Worm (Caenorhabditis elegans) whole organism, L4 larva: Measurements from ENCODE around the gene clr-1.

Source experiments
- aly-2 ChIP-seq: sonication (generic microtip); optimal IDR thresholded peaks from 2 replicates; lab custom pipeline; 2018; ENCODE audit warnings: missing biosample characterization, missing genetic modification characterization
- ceh-44 ChIP-seq: fragments of 200-800 bp; sonication (Bioruptor generic); IDR thresholded peaks from 2 replicates; pipeline ENCODE4 v1.3.6; 2022; ENCODE audit warnings: missing genetic modification reagents, missing genetic modification characterization, missing compliant biosample characterization
- lin-39 ChIP-seq: fragments of 150-350 bp; optimal IDR thresholded peaks from 2 replicates; lab custom pipeline; 2014; ENCODE audit warnings: missing biosample characterization, missing genetic modification reagents, missing genetic modification characterization
- nhr-6 ChIP-seq: fragments of 150-350 bp; optimal IDR thresholded peaks from 2 replicates; lab custom pipeline; 2014; ENCODE audit warnings: missing biosample characterization, missing genetic modification characterization
- sdz-12 ChIP-seq: fragments of 200-800 bp; sonication (Bioruptor generic); optimal IDR thresholded peaks from 2 replicates; lab custom pipeline; 2018; ENCODE audit warnings: mild to moderate bottlenecking, missing genetic modification characterization, missing compliant biosample characterization
- snpc-4 ChIP-seq: fragments of 150-350 bp; optimal IDR thresholded peaks from 2 replicates; lab custom pipeline; 2014; ENCODE audit warnings: missing biosample characterization, missing genetic modification characterization
- ztf-11 ChIP-seq: fragments of 150-350 bp; optimal IDR thresholded peaks from 2 replicates; lab custom pipeline; 2014; ENCODE audit warnings: missing biosample characterization, missing genetic modification characterization
- ztf-7 ChIP-seq: fragments of 150-350 bp; optimal IDR thresholded peaks from 2 replicates; lab custom pipeline; 2014; ENCODE audit warnings: missing biosample characterization, missing genetic modification characterization

DNA sequence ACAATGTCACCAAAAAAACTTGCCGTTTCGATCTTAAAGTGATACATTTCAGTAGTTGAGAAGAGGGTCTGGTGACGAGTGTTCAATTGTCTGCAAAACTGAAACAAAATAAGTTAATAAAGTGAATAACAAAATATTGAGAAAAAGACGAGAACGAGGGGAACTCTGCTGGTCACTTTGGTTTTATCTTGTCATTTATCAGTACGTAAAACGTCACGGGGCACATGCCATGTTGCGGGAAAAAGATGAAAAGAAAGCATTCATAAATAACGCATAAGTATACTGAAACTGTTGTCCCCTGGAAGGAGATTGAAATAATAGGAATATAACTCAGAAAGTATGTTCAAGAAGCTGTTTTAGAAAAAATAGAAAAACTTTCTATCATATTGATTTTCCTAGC is 48.7 kb downstream of the clr-1 start, which contains the start of gene sahd-1:
- TF ChIP-seq ztf-7 (tag; lab: Kevin White, UChicago) (no peak), ztf-11 (no peak), aly-2 (tag; lab: Kevin White, UChicago) (no peak), nhr-6 (tag; lab: Kevin White, UChicago) (no peak), ceh-44 (GFP tag; lab: Robert Waterston, UW) (no peak), lin-39 (tag; lab: Kevin White, UChicago) (no peak), sdz-12 (GFP tag; lab: Kevin White, UChicago) (no peak), snpc-4 (tag; lab: Kevin White, UChicago) (no peak)
